Fruit fly (Drosophila melanogaster): ENCODE data around the gene Aduk.
A peak's percentile ranks its signal among the peaks of the same experiment; 100 is the strongest.

The Aduk gene

DNA sequence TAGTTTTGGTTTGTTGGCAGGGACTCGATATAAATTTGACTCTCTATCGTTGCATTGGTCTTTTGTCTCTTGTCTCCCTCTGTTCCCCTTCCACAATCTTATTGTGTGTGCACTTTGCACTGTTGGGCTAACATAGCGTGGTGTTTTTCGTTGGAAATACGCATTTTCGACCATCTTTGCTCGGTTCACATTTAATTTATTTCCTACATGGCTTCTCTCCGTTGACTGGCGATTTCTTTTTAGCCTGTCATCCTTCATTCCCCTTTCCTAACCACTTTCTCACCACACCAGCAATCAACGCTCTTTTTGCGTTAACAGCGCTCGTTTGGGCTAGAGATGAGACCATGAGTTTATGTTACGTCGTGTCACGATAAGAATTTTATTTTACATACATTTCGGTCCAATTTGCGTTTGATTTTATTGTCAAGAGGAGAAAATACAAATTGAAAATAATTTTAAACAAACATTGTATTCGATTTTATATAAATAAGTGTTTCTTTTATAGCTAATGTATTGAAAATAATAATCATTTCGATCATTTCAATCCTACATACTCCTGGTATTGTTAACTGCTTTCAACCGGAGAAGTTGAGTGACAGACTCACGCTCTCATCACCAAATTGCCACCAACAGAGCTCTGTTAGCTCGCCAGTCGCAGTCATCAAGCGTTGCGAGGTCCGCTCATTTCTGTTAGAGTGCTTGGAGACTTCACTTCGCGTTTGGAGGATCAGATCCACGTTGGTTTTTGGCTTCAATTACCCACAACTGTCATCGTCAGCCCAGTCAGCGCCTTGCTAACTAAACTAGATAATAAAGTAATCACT lies 6.9 kb upstream of the Aduk start (continued):
- peak; percentile 42; the same call in 1 of the 2 replicates for TF ChIP-seq CG7372 (GFP tag; IDR thresholded peaks at IDR 0.05)
- TF ChIP-seq chn (GFP tag; optimal IDR thresholded peaks at IDR 0.05) = peak; percentile 56
- TF ChIP-seq CG9437 (GFP tag; optimal IDR thresholded peaks at IDR 0.05) = peak; percentile 76
- peak; percentile 91 for TF ChIP-seq CG2678 (tag; optimal IDR thresholded peaks at IDR 0.05)
- no peak for TF ChIP-seq CG10462 (GFP tag; optimal IDR thresholded peaks at IDR 0.05)
- peak; percentile 53 for TF ChIP-seq ATbp (GFP tag; optimal IDR thresholded peaks at IDR 0.05)
- peak; percentile 86 for TF ChIP-seq BtbVII (GFP tag; optimal IDR thresholded peaks at IDR 0.05)
- TF ChIP-seq CG6854 (GFP tag; optimal IDR thresholded peaks at IDR 0.05) = peak; percentile 81
- TF ChIP-seq tna (GFP tag; IDR thresholded peaks at IDR 0.05; ENCODE audit: partially characterized antibody) = peak; percentile 68
- TF ChIP-seq Dll (GFP tag; IDR thresholded peaks at IDR 0.05; ENCODE audit: partially characterized antibody) = peak; percentile 97
- TF ChIP-seq Sry-β (GFP tag; optimal IDR thresholded peaks at IDR 0.05) = peak; percentile 25
- peak; percentile 46; the same call in 1 of the 2 replicates for TF ChIP-seq crol (GFP tag; IDR thresholded peaks at IDR 0.05)
- no peak; the same call in 2 of the 3 replicates for TF ChIP-seq zen2 (GFP tag; IDR thresholded peaks at IDR 0.05; ENCODE audit: partially characterized antibody)
- peak; percentile 60 for TF ChIP-seq CG6813 (GFP tag; optimal IDR thresholded peaks at IDR 0.05)
- TF ChIP-seq CG2116 (GFP tag; optimal IDR thresholded peaks at IDR 0.05) = peak; percentile 60
- TF ChIP-seq Optix (GFP tag; IDR thresholded peaks at IDR 0.05) = no peak
- peak; percentile 81 for TF ChIP-seq CG17361 (GFP tag; IDR thresholded peaks at IDR 0.05)
- peak; percentile 29 for TF ChIP-seq oc (tag; optimal IDR thresholded peaks at IDR 0.05)
- TF ChIP-seq CG13123 (GFP tag; optimal IDR thresholded peaks at IDR 0.05) = peak; percentile 31
- no peak for TF ChIP-seq bowl (GFP tag; IDR thresholded peaks at IDR 0.05)
- peak; percentile 34 for TF ChIP-seq CG3838 (GFP tag; optimal IDR thresholded peaks at IDR 0.05)
- TF ChIP-seq zfh1 (GFP tag; IDR thresholded peaks at IDR 0.05) = peak; percentile 65; the same call in 2 of the 3 replicates
- peak; percentile 83 for TF ChIP-seq CG4328 (GFP tag; optimal IDR thresholded peaks at IDR 0.05)
- TF ChIP-seq grau (tag; optimal IDR thresholded peaks at IDR 0.05) = peak; percentile 90
- TF ChIP-seq Lhr (GFP tag; optimal IDR thresholded peaks at IDR 0.05) = peak; percentile 42
- no peak for TF ChIP-seq pan (optimal IDR thresholded peaks at IDR 0.05)
- peak in 1 of 2 experiments; percentile 69 for TF ChIP-seq pan (GFP tag; optimal IDR thresholded peaks at IDR 0.05 in 1 of 2, IDR thresholded peaks at IDR 0.05 in 1 of 2)
- peak; percentile 72 for TF ChIP-seq Xrp1 (GFP tag; IDR thresholded peaks at IDR 0.05)
- TF ChIP-seq MBD-R2 (GFP tag; IDR thresholded peaks at IDR 0.05) = peak; percentile 52; the same call in 1 of the 2 replicates
- TF ChIP-seq dimm (GFP tag; IDR thresholded peaks at IDR 0.05) = no peak
- peak; percentile 94 for TF ChIP-seq HLHmδ (GFP tag; optimal IDR thresholded peaks at IDR 0.05)
- TF ChIP-seq CHES-1-like (GFP tag; optimal IDR thresholded peaks at IDR 0.05) = peak; percentile 35
- TF ChIP-seq gsb-n (tag; optimal IDR thresholded peaks at IDR 0.05) = peak; percentile 52
- peak; percentile 57; the same call in 1 of the 2 replicates for TF ChIP-seq CG10366 (GFP tag; IDR thresholded peaks at IDR 0.05)
- TF ChIP-seq fu2 (GFP tag; optimal IDR thresholded peaks at IDR 0.05) = peak; percentile 7
- TF ChIP-seq crp (GFP tag; optimal IDR thresholded peaks at IDR 0.05) = peak in 1 of 2 experiments; percentile 16
- TF ChIP-seq mam (GFP tag; optimal IDR thresholded peaks at IDR 0.05) = peak; percentile 70
- peak; percentile 37 for TF ChIP-seq kah (GFP tag; optimal IDR thresholded peaks at IDR 0.05)
- TF ChIP-seq Myb (GFP tag; optimal IDR thresholded peaks at IDR 0.05) = no peak
- peak; percentile 63 for TF ChIP-seq CG13775 (GFP tag; optimal IDR thresholded peaks at IDR 0.05)
- TF ChIP-seq lab (GFP tag; optimal IDR thresholded peaks at IDR 0.05) = peak; percentile 88
- TF ChIP-seq CG15073 (GFP tag; optimal IDR thresholded peaks at IDR 0.05) = no peak
- peak; percentile 28; the same call in 1 of the 3 replicates for TF ChIP-seq croc (GFP tag; conservative IDR thresholded peaks at IDR 0.05)
- no peak for TF ChIP-seq CG10274 (GFP tag; optimal IDR thresholded peaks at IDR 0.05)
- TF ChIP-seq otp (GFP tag; IDR thresholded peaks at IDR 0.05) = peak; percentile 48; the same call in 1 of the 3 replicates
- TF ChIP-seq CG7271 (tag; optimal IDR thresholded peaks at IDR 0.05) = peak; percentile 55
- TF ChIP-seq abd-A (tag; optimal IDR thresholded peaks at IDR 0.05) = peak; percentile 91
- peak; percentile 65 to 77 for TF ChIP-seq dpn (GFP tag; optimal IDR thresholded peaks at IDR 0.05)

Measured in whole organism, embryonic.